Fruit fly (Drosophila melanogaster) whole organism, embryonic: Measurements from ENCODE around the gene RpS12.
A peak's percentile ranks its signal among the peaks of the same experiment; 100 is the strongest.

Experiments used
- ATbp ChIP-seq: fragments of 200-800 bp; sonication (Bioruptor generic); optimal IDR thresholded peaks from 2 replicates; lab custom pipeline; 2017; ENCODE audit warnings: missing biosample characterization, mild to moderate bottlenecking, missing genetic modification characterization, missing genetic modification reagents
- Atf3 ChIP-seq: fragments of 200-800 bp; sonication (Bioruptor generic); optimal IDR thresholded peaks from 3 replicates; lab custom pipeline; 2016; ENCODE audit warnings: missing biosample characterization, missing genetic modification characterization
- CG10267 ChIP-seq: fragments of 200-800 bp; sonication (Bioruptor generic); optimal IDR thresholded peaks from 2 replicates; lab custom pipeline; 2018; ENCODE audit warnings: missing biosample characterization, mild to moderate bottlenecking, missing genetic modification characterization, moderate library complexity
- CG10274 ChIP-seq: fragments of 200-800 bp; sonication (Bioruptor generic); optimal IDR thresholded peaks from 3 replicates; lab custom pipeline; 2017; ENCODE audit warnings: missing biosample characterization, mild to moderate bottlenecking, missing genetic modification characterization
- CG10959 ChIP-seq: fragments of 200-800 bp; sonication (Bioruptor generic); IDR thresholded peaks from 2 replicates; pipeline ENCODE4 v1.3.6; 2022; ENCODE audit warnings: missing biosample characterization, missing genetic modification characterization
- CG1233 ChIP-seq: fragments of 200-800 bp; sonication (Bioruptor generic); optimal IDR thresholded peaks from 4 replicates; lab custom pipeline; 2018; ENCODE audit warnings: missing biosample characterization, mild to moderate bottlenecking, missing genetic modification characterization
- CG12744 ChIP-seq: fragments of 200-800 bp; sonication (Bioruptor generic); optimal IDR thresholded peaks from 2 replicates; lab custom pipeline; 2016; ENCODE audit warnings: missing biosample characterization, missing genetic modification characterization
- CG15073 ChIP-seq: fragments of 200-800 bp; sonication (Bioruptor generic); optimal IDR thresholded peaks from 2 replicates; lab custom pipeline; 2016; ENCODE audit warnings: missing biosample characterization, missing genetic modification characterization
- CG15696 ChIP-seq: fragments of 200-800 bp; sonication (Bioruptor generic); optimal IDR thresholded peaks from 2 replicates; lab custom pipeline; 2019; ENCODE audit warnings: missing biosample characterization, mild to moderate bottlenecking, missing genetic modification characterization, moderate library complexity
- CG1602 ChIP-seq: fragments of 200-800 bp; sonication (Bioruptor generic); optimal IDR thresholded peaks from 3 replicates; lab custom pipeline; 2016; ENCODE audit warnings: missing biosample characterization, missing genetic modification characterization
- CG17829 ChIP-seq: fragments of 200-800 bp; optimal IDR thresholded peaks from 2 replicates; lab custom pipeline; 2019; ENCODE audit warnings: missing biosample characterization, mild to moderate bottlenecking, missing genetic modification characterization, moderate library complexity
- CG17912 ChIP-seq: fragments of 200-800 bp; sonication (Bioruptor generic); optimal IDR thresholded peaks from 2 replicates; lab custom pipeline; 2018; ENCODE audit warnings: missing biosample characterization, mild to moderate bottlenecking, missing genetic modification characterization
- CG2116 ChIP-seq: fragments of 200-800 bp; sonication (Bioruptor generic); optimal IDR thresholded peaks from 3 replicates; lab custom pipeline; 2018; ENCODE audit warnings: missing biosample characterization, mild to moderate bottlenecking, missing genetic modification characterization
- CG31441 ChIP-seq: fragments of 200-800 bp; sonication (Bioruptor generic); IDR thresholded peaks from 2 replicates; pipeline ENCODE4 v1.3.6; 2022; ENCODE audit warnings: missing biosample characterization, missing genetic modification characterization
- CG5953 ChIP-seq: fragments of 200-800 bp; sonication (Bioruptor generic); IDR thresholded peaks from 2 replicates; pipeline ENCODE4 v1.3.6; 2022; ENCODE audit warnings: missing biosample characterization, missing genetic modification characterization
- CG6175 ChIP-seq: fragments of 200-800 bp; sonication (Bioruptor generic); IDR thresholded peaks from 3 replicates; pipeline ENCODE4 v1.3.6; 2022; ENCODE audit warnings: missing biosample characterization, missing genetic modification characterization
- CG8924 ChIP-seq: fragments of 200-800 bp; optimal IDR thresholded peaks from 3 replicates; lab custom pipeline; 2019; ENCODE audit warnings: missing biosample characterization, mild to moderate bottlenecking, missing genetic modification characterization, moderate library complexity
- CG9797 ChIP-seq: fragments of 200-800 bp; sonication (Bioruptor generic); optimal IDR thresholded peaks from 3 replicates; lab custom pipeline; 2018; ENCODE audit warnings: missing biosample characterization, mild to moderate bottlenecking, missing genetic modification characterization
- Chrac-16 ChIP-seq: fragments of 200-800 bp; sonication (Bioruptor generic); optimal IDR thresholded peaks from 3 replicates; lab custom pipeline; 2016; ENCODE audit warnings: missing biosample characterization, missing genetic modification characterization
- CkIIα-i1 ChIP-seq: fragments of 200-800 bp; sonication (Bioruptor generic); IDR thresholded peaks from 2 replicates; pipeline ENCODE4 v1.3.6; 2022; ENCODE audit warnings: missing biosample characterization, missing genetic modification characterization
- CrebB ChIP-seq: fragments of 200-800 bp; sonication (Bioruptor generic); optimal IDR thresholded peaks from 3 replicates; lab custom pipeline; 2018; ENCODE audit warnings: missing biosample characterization, mild to moderate bottlenecking, missing genetic modification characterization
- Dad ChIP-seq: fragments of 200-800 bp; sonication (Bioruptor generic); optimal IDR thresholded peaks from 3 replicates; lab custom pipeline; 2016; ENCODE audit warnings: missing biosample characterization, missing genetic modification characterization
- Gug ChIP-seq: fragments of 200-800 bp; sonication (Bioruptor generic); IDR thresholded peaks from 4 replicates; pipeline ENCODE4 v1.3.6; 2022; ENCODE audit warnings: missing biosample characterization, missing genetic modification characterization
- Hsf ChIP-seq: fragments of 200-800 bp; sonication (Bioruptor generic); optimal IDR thresholded peaks from 3 replicates; lab custom pipeline; 2016; ENCODE audit warnings: missing biosample characterization, missing genetic modification characterization
- MTF-1 ChIP-seq: fragments of 200-800 bp; sonication (Bioruptor generic); optimal IDR thresholded peaks from 2 replicates; lab custom pipeline; 2018; ENCODE audit warnings: missing biosample characterization, mild to moderate bottlenecking, missing genetic modification characterization, borderline replicate concordance
- Poxn ChIP-seq: fragments of 200-800 bp; sonication (Bioruptor generic); IDR thresholded peaks from 2 replicates; pipeline ENCODE4 v1.3.6; 2022; ENCODE audit warnings: missing biosample characterization, missing genetic modification characterization
- Ptx1 ChIP-seq: fragments of 200-800 bp; sonication (Bioruptor generic); IDR thresholded peaks from 2 replicates; pipeline ENCODE4 v1.3.6; 2022; ENCODE audit warnings: missing biosample characterization, missing genetic modification characterization
- Ravus ChIP-seq: fragments of 200-800 bp; sonication (Bioruptor generic); IDR thresholded peaks from 2 replicates; pipeline ENCODE4 v1.3.6; 2022; ENCODE audit warnings: missing biosample characterization, missing genetic modification characterization
- Rx ChIP-seq: fragments of 200-800 bp; sonication (Bioruptor generic); IDR thresholded peaks from 2 replicates; pipeline ENCODE4 v1.3.6; 2022; ENCODE audit warnings: missing biosample characterization, missing genetic modification characterization
- Sry-δ ChIP-seq: fragments of 200-800 bp; sonication (Bioruptor generic); optimal IDR thresholded peaks from 2 replicates; lab custom pipeline; 2016; ENCODE audit warnings: missing biosample characterization, missing genetic modification characterization
- Ssrp ChIP-seq: fragments of 200-800 bp; sonication (Bioruptor generic); optimal IDR thresholded peaks from 2 replicates; lab custom pipeline; 2018; ENCODE audit warnings: missing biosample characterization, mild to moderate bottlenecking, missing genetic modification characterization, moderate library complexity
- TFAM ChIP-seq: fragments of 200-800 bp; sonication (Bioruptor generic); optimal IDR thresholded peaks from 2 replicates; lab custom pipeline; 2017; ENCODE audit warnings: missing biosample characterization, missing genetic modification characterization, inconsistent platforms
- Xbp1 ChIP-seq: fragments of 200-800 bp; sonication (Bioruptor generic); optimal IDR thresholded peaks from 3 replicates; lab custom pipeline; 2016; ENCODE audit warnings: missing biosample characterization, mild to moderate bottlenecking, missing genetic modification characterization
- Xrp1 ChIP-seq: fragments of 200-800 bp; sonication (Bioruptor generic); IDR thresholded peaks from 2 replicates; pipeline ENCODE4 v1.3.6; 2022; ENCODE audit warnings: missing biosample characterization, missing genetic modification characterization
- aop ChIP-seq: fragments of 200-800 bp; sonication (Bioruptor generic); IDR thresholded peaks from 2 replicates; pipeline ENCODE4 v1.3.6; 2022; ENCODE audit warnings: missing biosample characterization, missing genetic modification characterization
- btn ChIP-seq: fragments of 200-800 bp; sonication (Bioruptor generic); optimal IDR thresholded peaks from 2 replicates; lab custom pipeline; 2016; ENCODE audit warnings: missing biosample characterization, missing genetic modification characterization
- ewg ChIP-seq: fragments of 200-800 bp; sonication (Bioruptor generic); optimal IDR thresholded peaks from 3 replicates; lab custom pipeline; 2017; ENCODE audit warnings: mild to moderate bottlenecking, missing biosample characterization, missing genetic modification reagents, missing genetic modification characterization
- fd3F ChIP-seq: fragments of 200-800 bp; sonication (Bioruptor generic); optimal IDR thresholded peaks from 2 replicates; lab custom pipeline; 2018; ENCODE audit warnings: missing biosample characterization, mild to moderate bottlenecking, missing genetic modification characterization, moderate library complexity
- gcm ChIP-seq: fragments of 200-800 bp; sonication (Bioruptor generic); optimal IDR thresholded peaks from 2 replicates; lab custom pipeline; 2019; ENCODE audit warnings: missing biosample characterization, mild to moderate bottlenecking, missing genetic modification characterization, moderate library complexity
- grau ChIP-seq: fragments of 200-800 bp; optimal IDR thresholded peaks from 3 replicates; lab custom pipeline; 2019; ENCODE audit warnings: missing biosample characterization, mild to moderate bottlenecking, missing genetic modification characterization, moderate library complexity
- maf-S ChIP-seq: fragments of 200-800 bp; sonication (Bioruptor generic); optimal IDR thresholded peaks from 2 replicates; lab custom pipeline; 2016; ENCODE audit warnings: missing biosample characterization, missing genetic modification characterization
- pum ChIP-seq: fragments of 200-800 bp; sonication (Bioruptor generic); optimal IDR thresholded peaks from 2 replicates; lab custom pipeline; 2016; ENCODE audit warnings: missing biosample characterization, missing genetic modification characterization
- salm ChIP-seq: fragments of 200-800 bp; sonication (Bioruptor generic); optimal IDR thresholded peaks from 2 replicates; lab custom pipeline; 2018; ENCODE audit warnings: missing biosample characterization, mild to moderate bottlenecking, missing genetic modification characterization
- sens ChIP-seq: fragments of 200-800 bp; sonication (Bioruptor generic); peaks from one replicate; lab custom pipeline; 2016; ENCODE audit warnings: missing biosample characterization, missing genetic modification characterization
- shn ChIP-seq: fragments of 200-800 bp; sonication (Bioruptor generic); optimal IDR thresholded peaks from 3 replicates; lab custom pipeline; 2016; ENCODE audit warnings: missing biosample characterization, missing genetic modification characterization
- slou ChIP-seq: fragments of 200-800 bp; sonication (Bioruptor generic); optimal IDR thresholded peaks from 3 replicates; lab custom pipeline; 2016; ENCODE audit warnings: missing biosample characterization, missing genetic modification characterization
- sna ChIP-seq: fragments of 200-800 bp; sonication (Bioruptor generic); IDR thresholded peaks from 2 replicates; pipeline ENCODE4 v1.3.6; 2022; ENCODE audit warnings: missing biosample characterization, missing genetic modification characterization; ENCODE audit not compliant: partially characterized antibody
- sob ChIP-seq: fragments of 200-800 bp; sonication (Bioruptor generic); IDR thresholded peaks from 2 replicates; pipeline ENCODE4 v1.3.6; 2022; ENCODE audit warnings: missing biosample characterization, missing genetic modification characterization
- tll ChIP-seq, 2 experiments: fragments of 200-800 bp in 1 of 2; fragments of >200 bp in 1 of 2; sonication (Bioruptor generic) in 1 of 2; optimal IDR thresholded peaks; 2 replicates each; lab custom pipeline; 2017 to 2019; ENCODE audit warnings: missing biosample characterization in 2 of 2, missing genetic modification characterization in 2 of 2, mild to moderate bottlenecking in 1 of 2, moderate library complexity in 1 of 2
- vfl ChIP-seq: fragments of 200-800 bp; sonication (Bioruptor generic); optimal IDR thresholded peaks from 2 replicates; lab custom pipeline; 2016; ENCODE audit warnings: missing biosample characterization, missing genetic modification characterization
- zf30C ChIP-seq: fragments of 200-800 bp; sonication (Bioruptor generic); optimal IDR thresholded peaks from 3 replicates; lab custom pipeline; 2018; ENCODE audit warnings: missing biosample characterization, mild to moderate bottlenecking, missing genetic modification characterization
- zfh2 ChIP-seq: fragments of 200-800 bp; sonication (Bioruptor generic); optimal IDR thresholded peaks from 2 replicates; lab custom pipeline; 2016; ENCODE audit warnings: missing biosample characterization, missing genetic modification characterization

RpS12 gene

DNA sequence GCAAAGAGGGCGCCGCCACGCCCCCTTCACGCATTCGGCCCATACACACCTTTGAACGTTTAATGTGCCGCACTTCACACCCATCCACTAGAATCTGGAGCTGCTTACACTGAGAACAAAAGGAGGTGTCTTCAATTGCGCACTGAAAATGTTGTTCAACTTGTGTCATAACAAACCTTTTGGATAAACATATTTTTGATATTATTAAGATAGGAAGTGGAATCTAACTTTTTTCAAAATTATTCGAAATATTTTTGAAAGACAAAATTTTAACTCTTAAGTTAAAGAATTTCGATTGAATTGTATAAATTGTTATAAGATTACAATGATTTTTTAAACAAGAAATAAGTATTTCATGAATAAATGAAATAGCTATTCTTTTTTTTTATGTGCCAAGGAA lies 45.1 kb downstream of the RpS12 start (continued):
- TF ChIP-seq salm (no peak), Gug (GFP tag; lab: Robert Waterston, UW) (no peak), CG17829 (tag; lab: Kevin White, UChicago) (peak; percentile 50), Ptx1 (GFP tag; lab: Robert Waterston, UW) (no peak), fd3F (GFP tag; lab: Kevin White, UChicago) (no peak), CrebB (tag; lab: Kevin White, UChicago) (no peak), ewg (GFP tag; lab: Kevin White, UChicago) (no peak), sob (GFP tag; lab: Robert Waterston, UW) (no peak), grau (tag; lab: Kevin White, UChicago) (peak; percentile 29), Chrac-16 (GFP tag; lab: Kevin White, UChicago) (peak; percentile 26), Hsf (GFP tag; lab: Kevin White, UChicago) (peak; percentile 1), tll (GFP tag; optimal IDR thresholded peaks at IDR 0.05; lab: Kevin White, UChicago) (no peak), CG31441 (GFP tag; lab: Robert Waterston, UW) (peak; percentile 35; the same call in 1 of the 2 replicates), CG2116 (no peak), CG1233 (GFP tag; lab: Kevin White, UChicago) (peak; percentile 25), Rx (GFP tag; lab: Robert Waterston, UW) (no peak), slou (GFP tag; lab: Kevin White, UChicago) (no peak), TFAM (no peak), CG15696 (tag; lab: Kevin White, UChicago) (peak; percentile 70), gcm (GFP tag; lab: Kevin White, UChicago) (peak; percentile 21), MTF-1 (GFP tag; lab: Kevin White, UChicago) (no peak), CG12744 (no peak), btn (GFP tag; lab: Kevin White, UChicago) (no peak), CG15073 (GFP tag; lab: Kevin White, UChicago) (no peak), maf-S (GFP tag; lab: Kevin White, UChicago) (no peak), Sry-δ (GFP tag; lab: Kevin White, UChicago) (no peak), ATbp (GFP tag; lab: Kevin White, UChicago) (no peak), CG6175 (GFP tag; lab: Robert Waterston, UW) (no peak), CG17912 (GFP tag; lab: Kevin White, UChicago) (no peak), pum (GFP tag; lab: Kevin White, UChicago) (peak; percentile 20), aop (GFP tag; lab: Robert Waterston, UW) (peak; percentile 13; the same call in 1 of the 2 replicates), sna (no peak), Xrp1 (peak; percentile 39; the same call in 1 of the 2 replicates), CG5953 (GFP tag; lab: Robert Waterston, UW) (no peak), vfl (GFP tag; lab: Kevin White, UChicago) (no peak), CkIIα-i1 (no peak), zf30C (peak; percentile 72), Dad (GFP tag; lab: Kevin White, UChicago) (no peak), Atf3 (peak; percentile 13), shn (no peak), sens (peak; percentile 88), zfh2 (GFP tag; lab: Kevin White, UChicago) (no peak), CG10267 (tag; lab: Kevin White, UChicago) (peak; percentile 60), CG8924 (peak; percentile 31), Ravus (GFP tag; lab: Robert Waterston, UW) (no peak), Ssrp (peak; percentile 41), Poxn (GFP tag; lab: Robert Waterston, UW) (no peak), CG10274 (no peak), Xbp1 (GFP tag; lab: Kevin White, UChicago) (peak; percentile 27), CG1602 (GFP tag; lab: Kevin White, UChicago) (peak; percentile 24), CG10959 (peak; percentile 42; the same call in 1 of the 2 replicates), CG9797 (no peak)
